Worm (Caenorhabditis elegans): Measurements from ENCODE around the gene T06C12.9.
A peak's percentile ranks its signal among the peaks of the same experiment; 100 is the strongest.

T06C12.9 gene

ce11 chrV:15890115-15890514 lies 4.2 kb upstream of the T06C12.9 start:
- TF ChIP-seq nhr-12 (tag; optimal IDR thresholded peaks at IDR 0.05) (no peak), M03D4.4 (tag; optimal IDR thresholded peaks at IDR 0.05) (no peak), lin-13 (tag; optimal IDR thresholded peaks at IDR 0.05) (no peak), blmp-1 (tag; optimal IDR thresholded peaks at IDR 0.05) (no peak), sptf-1 (tag; optimal IDR thresholded peaks at IDR 0.05) (no peak), zip-8 (tag; optimal IDR thresholded peaks at IDR 0.05) (no peak), ceh-83 (GFP tag; optimal IDR thresholded peaks at IDR 0.05) (no peak), elt-1 (tag; optimal IDR thresholded peaks at IDR 0.05; ENCODE audit: borderline replicate concordance, insufficient read depth) (no peak), hlh-1 (tag; optimal IDR thresholded peaks at IDR 0.05) (no peak)

- TF ChIP-seq zip-8 (tag; optimal IDR thresholded peaks at IDR 0.05) (no peak), blmp-1 (tag; optimal IDR thresholded peaks at IDR 0.05) (no peak), nhr-12 (tag; optimal IDR thresholded peaks at IDR 0.05) (no peak), pha-4 (tag; optimal IDR thresholded peaks at IDR 0.05) (no peak), nhr-28 (tag; optimal IDR thresholded peaks at IDR 0.05) (no peak), nhr-237 (tag; optimal IDR thresholded peaks at IDR 0.05) (no peak), bed-3 (GFP tag; optimal IDR thresholded peaks at IDR 0.05) (no peak), elt-3 (tag; optimal IDR thresholded peaks at IDR 0.05) (no peak), drap-1 (GFP tag; optimal IDR thresholded peaks at IDR 0.05) (no peak), mab-5 (tag; optimal IDR thresholded peaks at IDR 0.05) (no peak)
These were observed 2.9 kb upstream of the T06C12.9 start, which contains the start of gene cgt-1 for ce11 chrV:15888751-15889150. cgt-1 (minus strand) TSS chrV:15888851.

DNA sequence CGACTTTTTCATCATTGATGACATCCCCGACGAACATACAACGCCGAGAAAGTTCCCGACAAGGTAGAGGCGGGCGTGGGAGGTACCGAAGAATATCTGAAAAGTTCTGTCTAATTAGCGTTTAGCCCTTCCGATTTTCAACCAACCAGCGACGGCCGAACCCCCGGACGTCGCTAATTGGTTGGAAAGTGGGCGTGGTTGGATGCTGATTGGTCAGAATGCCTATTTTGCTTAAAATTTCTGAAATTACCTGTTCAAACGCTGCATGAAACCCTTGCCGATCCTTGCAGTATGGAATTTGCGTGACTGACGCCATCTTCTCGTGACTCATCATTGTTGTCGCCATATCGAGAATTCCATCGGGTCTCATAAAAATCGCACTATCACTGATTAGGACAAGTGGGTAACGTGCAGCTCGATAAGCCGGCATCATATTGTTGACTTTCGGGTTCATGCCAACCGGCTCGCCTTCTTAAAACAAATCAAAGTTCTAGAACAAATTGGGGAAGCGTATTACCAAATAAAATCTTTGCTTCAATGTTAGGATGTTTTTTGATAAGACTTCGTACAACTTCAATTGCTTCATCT lies 1.9 kb upstream of the T06C12.9 start:
- TF ChIP-seq elt-3 (tag; optimal IDR thresholded peaks at IDR 0.05) (no peak), M03D4.4 (tag; optimal IDR thresholded peaks at IDR 0.05) (no peak), lin-13 (tag; optimal IDR thresholded peaks at IDR 0.05) (no peak), nhr-237 (tag; optimal IDR thresholded peaks at IDR 0.05) (no peak), ztf-11 (tag; optimal IDR thresholded peaks at IDR 0.05) (no peak), cnd-1 (tag; optimal IDR thresholded peaks at IDR 0.05) (no peak), ceh-83 (GFP tag; optimal IDR thresholded peaks at IDR 0.05) (no peak), unc-39 (tag; optimal IDR thresholded peaks at IDR 0.05) (no peak), sem-2 (GFP tag; optimal IDR thresholded peaks at IDR 0.05) (no peak), nhr-2 (tag; optimal IDR thresholded peaks at IDR 0.05) (no peak), ceh-43 (GFP tag; optimal IDR thresholded peaks at IDR 0.05) (no peak), unc-62 (GFP tag; optimal IDR thresholded peaks at IDR 0.05) (no peak), nhr-76 (tag; optimal IDR thresholded peaks at IDR 0.05) (no peak), ham-2 (GFP tag; optimal IDR thresholded peaks at IDR 0.05) (no peak), nhr-28 (tag; optimal IDR thresholded peaks at IDR 0.05) (no peak), mab-5 (tag; optimal IDR thresholded peaks at IDR 0.05) (no peak), flh-1 (GFP tag; optimal IDR thresholded peaks at IDR 0.05) (no peak), nhr-12 (tag; optimal IDR thresholded peaks at IDR 0.05) (no peak), tbx-8 (GFP tag; optimal IDR thresholded peaks at IDR 0.05) (no peak)

- TF ChIP-seq nhr-28 (tag; optimal IDR thresholded peaks at IDR 0.05) (no peak), ham-2 (GFP tag; optimal IDR thresholded peaks at IDR 0.05) (no peak), ztf-11 (tag; optimal IDR thresholded peaks at IDR 0.05) (no peak), cnd-1 (tag; optimal IDR thresholded peaks at IDR 0.05) (no peak), blmp-1 (tag; optimal IDR thresholded peaks at IDR 0.05) (no peak), nhr-76 (tag; optimal IDR thresholded peaks at IDR 0.05) (no peak), unc-39 (tag; optimal IDR thresholded peaks at IDR 0.05) (no peak), mab-5 (tag; optimal IDR thresholded peaks at IDR 0.05) (no peak), tbx-8 (GFP tag; optimal IDR thresholded peaks at IDR 0.05) (no peak), ceh-39 (tag; optimal IDR thresholded peaks at IDR 0.05) (no peak), nhr-12 (tag; optimal IDR thresholded peaks at IDR 0.05) (no peak), sptf-1 (tag; optimal IDR thresholded peaks at IDR 0.05) (no peak), M03D4.4 (tag; optimal IDR thresholded peaks at IDR 0.05) (no peak), zip-8 (tag; optimal IDR thresholded peaks at IDR 0.05) (no peak), mls-2 (tag; optimal IDR thresholded peaks at IDR 0.05) (no peak), nhr-237 (tag; optimal IDR thresholded peaks at IDR 0.05) (no peak), nhr-2 (tag; optimal IDR thresholded peaks at IDR 0.05) (no peak), ceh-83 (GFP tag; optimal IDR thresholded peaks at IDR 0.05) (no peak), elt-1 (tag; optimal IDR thresholded peaks at IDR 0.05; ENCODE audit: borderline replicate concordance, insufficient read depth) (no peak)
These were observed 1.2 kb downstream of the T06C12.9 start, which contains the start of gene oac-42 for ce11 chrV:15884698-15885097. oac-42 (minus strand) TSS chrV:15884798.

DNA sequence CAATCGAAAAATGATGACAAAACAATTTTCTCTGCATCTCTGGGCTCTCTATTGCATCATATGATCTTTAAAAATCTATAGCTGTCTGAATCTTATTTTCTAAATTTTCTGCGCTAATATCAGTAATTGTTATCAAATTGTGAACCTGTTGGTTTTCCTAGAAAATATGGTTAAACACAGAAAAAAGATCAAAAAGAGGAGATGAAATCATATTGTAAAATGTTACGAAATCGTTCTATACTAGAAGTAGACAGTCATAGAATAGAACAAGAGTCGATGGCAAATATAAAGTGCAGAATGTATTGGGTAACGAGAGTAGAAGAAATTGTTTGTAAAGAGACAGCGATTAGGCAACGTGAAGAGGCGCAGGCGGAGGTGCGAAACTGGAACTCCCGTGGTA lies 5.2 kb downstream of the T06C12.9 start:
- TF ChIP-seq nhr-237 (tag; optimal IDR thresholded peaks at IDR 0.05) (peak; percentile 57), sptf-1 (tag; optimal IDR thresholded peaks at IDR 0.05) (no peak)

Data from whole organism, mixed stage, embryonic.